Fruit fly (Drosophila melanogaster): ENCODE data around the gene eff.
A peak's percentile ranks its signal among the peaks of the same experiment; 100 is the strongest.

The eff gene

DNA sequence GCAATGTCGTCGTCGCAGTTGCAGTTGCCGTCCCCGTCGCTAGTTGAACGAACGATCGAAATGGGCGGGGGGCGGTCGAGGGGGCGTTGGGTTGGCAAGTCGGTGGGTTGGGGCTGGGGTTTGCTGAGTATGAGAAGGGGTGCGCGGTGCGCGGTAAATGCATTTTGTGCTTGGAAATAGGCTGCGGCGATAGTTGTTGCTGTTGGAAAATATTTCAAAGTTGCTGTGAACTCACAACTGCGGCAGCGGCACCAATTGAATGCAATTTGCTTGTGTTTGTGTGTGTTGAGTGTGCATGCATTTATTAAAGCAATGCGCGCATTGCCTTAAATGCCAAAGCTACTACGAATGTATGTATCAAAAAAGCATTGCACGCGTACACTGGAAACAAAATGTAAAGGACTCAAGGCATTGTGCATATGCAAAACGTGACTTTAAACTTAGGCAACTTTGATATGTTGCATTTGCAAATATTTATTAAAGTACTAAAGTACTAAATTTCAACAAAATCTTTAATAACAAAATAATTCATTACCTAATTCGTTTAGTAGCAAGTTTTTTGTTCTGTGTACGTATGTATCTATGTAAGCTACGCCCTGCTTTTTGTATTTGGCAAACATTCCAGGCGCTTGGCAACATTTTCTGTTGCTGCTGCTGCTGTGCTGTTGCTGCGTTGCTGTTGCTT lies 26.1 kb downstream of the eff start (continued):
- TF ChIP-seq Blimp-1 (GFP tag; optimal IDR thresholded peaks at IDR 0.05) (no peak), OdsH (GFP tag; optimal IDR thresholded peaks at IDR 0.05) (peak; percentile 93), CG11294 (GFP tag; IDR thresholded peaks at IDR 0.05) (peak; percentile 96), Ets21C (GFP tag; optimal IDR thresholded peaks at IDR 0.05) (peak; percentile 32), CG1621 (tag; optimal IDR thresholded peaks at IDR 0.05) (peak; percentile 89), CG3032 (tag; optimal IDR thresholded peaks at IDR 0.05) (peak; percentile 93), CG6854 (GFP tag; optimal IDR thresholded peaks at IDR 0.05) (no peak), lz (GFP tag; optimal IDR thresholded peaks at IDR 0.05) (peak; percentile 68), CG16779 (tag; optimal IDR thresholded peaks at IDR 0.05) (peak; percentile 89), CG34406 (GFP tag; optimal IDR thresholded peaks at IDR 0.05) (peak; percentile 67), svp (GFP tag) (peak; percentile 48), CG11762 (GFP tag; optimal IDR thresholded peaks at IDR 0.05; ENCODE audit: insufficient read depth) (peak; percentile 87), fd85E (GFP tag; optimal IDR thresholded peaks at IDR 0.05) (no peak), CG8632 (GFP tag; optimal IDR thresholded peaks at IDR 0.05) (peak; percentile 68), achi (GFP tag; optimal IDR thresholded peaks at IDR 0.05) (peak; percentile 93), net (GFP tag; optimal IDR thresholded peaks at IDR 0.05) (peak; percentile 94), dac (GFP tag; optimal IDR thresholded peaks at IDR 0.05) (peak; percentile 95), pdm3 (GFP tag; optimal IDR thresholded peaks at IDR 0.05) (peak; percentile 94), Met (GFP tag; optimal IDR thresholded peaks at IDR 0.05) (peak; percentile 67), cyc (GFP tag; optimal IDR thresholded peaks at IDR 0.05) (peak; percentile 62), CG10669 (GFP tag; optimal IDR thresholded peaks at IDR 0.05) (peak; percentile 83), CG6163 (GFP tag; IDR thresholded peaks at IDR 0.05) (peak; percentile 96)

- TF ChIP-seq CG10631 (GFP tag; optimal IDR thresholded peaks at IDR 0.05), result peak; percentile 59
- TF ChIP-seq fd59A (GFP tag; optimal IDR thresholded peaks at IDR 0.05), result no peak
- TF ChIP-seq CG32006 (GFP tag; optimal IDR thresholded peaks at IDR 0.05), result peak; percentile 77
- no peak for TF ChIP-seq vri (GFP tag; optimal IDR thresholded peaks at IDR 0.05)
- TF ChIP-seq Eip93F (GFP tag; optimal IDR thresholded peaks at IDR 0.05), result no peak
- peak; percentile 41 for TF ChIP-seq Eip78C (GFP tag)
- peak; percentile 49 for TF ChIP-seq CG11902 (GFP tag; optimal IDR thresholded peaks at IDR 0.05)
- peak; percentile 79 for TF ChIP-seq CG9139 (GFP tag; optimal IDR thresholded peaks at IDR 0.05)
- peak; percentile 39 for TF ChIP-seq svp (GFP tag)
- TF ChIP-seq CG11762 (GFP tag; optimal IDR thresholded peaks at IDR 0.05; ENCODE audit: insufficient read depth), result peak; percentile 84
- TF ChIP-seq CG8632 (GFP tag; optimal IDR thresholded peaks at IDR 0.05), result peak; percentile 87
- peak; percentile 94 for TF ChIP-seq fkh (GFP tag; optimal IDR thresholded peaks at IDR 0.05)
- TF ChIP-seq dsx (GFP tag; optimal IDR thresholded peaks at IDR 0.05; ENCODE audit: poor library complexity, severe bottlenecking), result peak; percentile 64
- no peak for TF ChIP-seq CG6854 (GFP tag; optimal IDR thresholded peaks at IDR 0.05)
- TF ChIP-seq CG3919 (GFP tag; optimal IDR thresholded peaks at IDR 0.05), result peak; percentile 89
- TF ChIP-seq Met (GFP tag; optimal IDR thresholded peaks at IDR 0.05), result no peak
- peak; percentile 19 for TF ChIP-seq CG6792 (GFP tag; optimal IDR thresholded peaks at IDR 0.05)
- peak; percentile 73 for TF ChIP-seq CG6276 (GFP tag; optimal IDR thresholded peaks at IDR 0.05)
- peak; percentile 79 for TF ChIP-seq CG34406 (GFP tag; optimal IDR thresholded peaks at IDR 0.05)
- peak; percentile 82 for TF ChIP-seq CG6163 (GFP tag; IDR thresholded peaks at IDR 0.05)
- TF ChIP-seq CG10669 (GFP tag; optimal IDR thresholded peaks at IDR 0.05), result peak; percentile 90
- TF ChIP-seq Sox102F (GFP tag; optimal IDR thresholded peaks at IDR 0.05), result no peak
- no peak for TF ChIP-seq salr (GFP tag; optimal IDR thresholded peaks at IDR 0.05)
- TF ChIP-seq spab (GFP tag; optimal IDR thresholded peaks at IDR 0.05), result peak; percentile 89
- no peak for TF ChIP-seq Hr38 (GFP tag; optimal IDR thresholded peaks at IDR 0.05)
- no peak for TF ChIP-seq Sox14 (GFP tag; optimal IDR thresholded peaks at IDR 0.05)
- peak; percentile 77 for TF ChIP-seq CG3032 (tag; optimal IDR thresholded peaks at IDR 0.05)
- peak; percentile 49 for TF ChIP-seq CG15336 (GFP tag; IDR thresholded peaks at IDR 0.05)
- peak; percentile 48 for TF ChIP-seq cyc (GFP tag; optimal IDR thresholded peaks at IDR 0.05)
- peak; percentile 59 for TF ChIP-seq CG1621 (tag; optimal IDR thresholded peaks at IDR 0.05)
- TF ChIP-seq Ets21C (GFP tag; optimal IDR thresholded peaks at IDR 0.05), result no peak
- TF ChIP-seq fd85E (GFP tag; optimal IDR thresholded peaks at IDR 0.05), result no peak
- no peak for TF ChIP-seq dac (GFP tag; optimal IDR thresholded peaks at IDR 0.05)
- TF ChIP-seq CG4318 (GFP tag; optimal IDR thresholded peaks at IDR 0.05), result peak; percentile 52
- no peak for TF ChIP-seq CG8319 (GFP tag; optimal IDR thresholded peaks at IDR 0.05)
- TF ChIP-seq Lpt (GFP tag; optimal IDR thresholded peaks at IDR 0.05), result peak; percentile 79
- TF ChIP-seq Eip75B (GFP tag; optimal IDR thresholded peaks at IDR 0.05), result peak; percentile 30
- TF ChIP-seq achi (GFP tag; optimal IDR thresholded peaks at IDR 0.05), result peak; percentile 59
These were observed 26.8 kb downstream of the eff start for dm6 chr3R:14714147-14714903.
